Worm (Caenorhabditis elegans) whole organism, late embryonic: ENCODE data around the gene lgc-43.

Source experiments
- C08G9.2 ChIP-seq: sonication (generic microtip); optimal IDR thresholded peaks from 2 replicates; lab custom pipeline; 2016; ENCODE audit warnings: mild to moderate bottlenecking, missing genetic modification characterization, moderate library complexity, missing compliant biosample characterization
- C38D4.7 ChIP-seq: fragments of 200-800 bp; sonication (Bioruptor generic); optimal IDR thresholded peaks from 2 replicates; lab custom pipeline; 2018; ENCODE audit warnings: mild to moderate bottlenecking, missing genetic modification characterization, moderate library complexity, missing compliant biosample characterization
- F13H6.1 ChIP-seq: sonication (generic microtip); optimal IDR thresholded peaks from 2 replicates; lab custom pipeline; 2016; ENCODE audit warnings: missing genetic modification characterization, missing compliant biosample characterization
- K02D7.2 ChIP-seq: sonication (generic microtip); optimal IDR thresholded peaks from 2 replicates; lab custom pipeline; 2017; ENCODE audit warnings: mild to moderate bottlenecking, missing genetic modification characterization, missing compliant biosample characterization
- T23F11.4 ChIP-seq: fragments of 200-800 bp; sonication (Bioruptor generic); optimal IDR thresholded peaks from 2 replicates; lab custom pipeline; 2018; ENCODE audit warnings: mild to moderate bottlenecking, missing genetic modification characterization, missing compliant biosample characterization
- Y22D7AL.16 ChIP-seq: sonication (generic microtip); optimal IDR thresholded peaks from 2 replicates; lab custom pipeline; 2016; ENCODE audit warnings: missing genetic modification characterization, missing compliant biosample characterization
- ahr-1 ChIP-seq: sonication (generic microtip); optimal IDR thresholded peaks from 2 replicates; lab custom pipeline; 2016; ENCODE audit warnings: missing genetic modification characterization, missing compliant biosample characterization
- ama-1 ChIP-seq: fragments of 150-350 bp; optimal IDR thresholded peaks from 2 replicates; lab custom pipeline; 2014
- ceh-14 ChIP-seq: sonication (generic microtip); optimal IDR thresholded peaks from 2 replicates; lab custom pipeline; 2016; ENCODE audit warnings: missing genotype, missing genetic modification characterization, missing compliant biosample characterization
- ceh-18 ChIP-seq: sonication (generic microtip); optimal IDR thresholded peaks from 2 replicates; lab custom pipeline; 2016; ENCODE audit warnings: missing genetic modification characterization, missing compliant biosample characterization
- ceh-19 ChIP-seq: fragments of 200-800 bp; sonication (Bioruptor generic); optimal IDR thresholded peaks from 2 replicates; lab custom pipeline; 2018; ENCODE audit warnings: mild to moderate bottlenecking, missing genetic modification characterization, missing compliant biosample characterization
- ceh-22 ChIP-seq: sonication (generic microtip); optimal IDR thresholded peaks from 2 replicates; lab custom pipeline; 2017; ENCODE audit warnings: missing biosample characterization, missing genetic modification characterization
- ceh-30 ChIP-seq: fragments of 150-350 bp; optimal IDR thresholded peaks from 2 replicates; lab custom pipeline; 2014; ENCODE audit warnings: missing biosample characterization, missing genetic modification characterization
- ceh-31 ChIP-seq: sonication (generic microtip); optimal IDR thresholded peaks from 2 replicates; lab custom pipeline; 2016; ENCODE audit warnings: missing genetic modification characterization, missing compliant biosample characterization
- ceh-34 ChIP-seq: sonication (generic microtip); optimal IDR thresholded peaks from 2 replicates; lab custom pipeline; 2016; ENCODE audit warnings: mild to moderate bottlenecking, missing genetic modification characterization, missing compliant biosample characterization
- ceh-45 ChIP-seq: fragments of 200-800 bp; sonication (Bioruptor generic); IDR thresholded peaks from 2 replicates; pipeline ENCODE4 v1.3.6; 2022; ENCODE audit warnings: missing genetic modification reagents, missing genetic modification characterization, missing compliant biosample characterization
- ceh-48 ChIP-seq: sonication (generic microtip); optimal IDR thresholded peaks from 2 replicates; lab custom pipeline; 2016; ENCODE audit warnings: missing genetic modification characterization, inconsistent platforms, missing compliant biosample characterization
- ceh-6 ChIP-seq: fragments of 200-800 bp; sonication (Bioruptor generic); optimal IDR thresholded peaks from 2 replicates; lab custom pipeline; 2018; ENCODE audit warnings: mild to moderate bottlenecking, missing genetic modification characterization, missing compliant biosample characterization
- ceh-9 ChIP-seq: sonication (generic microtip); optimal IDR thresholded peaks from 2 replicates; lab custom pipeline; 2016; ENCODE audit warnings: mild to moderate bottlenecking, missing genetic modification characterization, inconsistent platforms, missing compliant biosample characterization
- dmd-4 ChIP-seq: sonication (generic microtip); optimal IDR thresholded peaks from 2 replicates; lab custom pipeline; 2016; ENCODE audit warnings: borderline replicate concordance, missing genetic modification characterization, missing compliant biosample characterization
- dve-1 ChIP-seq: sonication (generic microtip); optimal IDR thresholded peaks from 2 replicates; lab custom pipeline; 2017; ENCODE audit warnings: antibody characterized with exemption, mild to moderate bottlenecking, missing genetic modification characterization, missing compliant biosample characterization
- elt-2 ChIP-seq: sonication (generic microtip); optimal IDR thresholded peaks from 2 replicates; lab custom pipeline; 2016; ENCODE audit warnings: missing genetic modification reagents, missing genetic modification characterization, missing compliant biosample characterization
- elt-4 ChIP-seq: sonication (generic microtip); optimal IDR thresholded peaks from 2 replicates; lab custom pipeline; 2016; ENCODE audit warnings: missing genetic modification characterization, missing compliant biosample characterization
- ets-4 ChIP-seq: sonication (generic microtip); optimal IDR thresholded peaks from 2 replicates; lab custom pipeline; 2016; ENCODE audit warnings: missing genetic modification characterization, missing compliant biosample characterization
- fax-1 ChIP-seq: sonication (generic microtip); optimal IDR thresholded peaks from 2 replicates; lab custom pipeline; 2016; ENCODE audit warnings: missing genotype, missing genetic modification characterization, missing compliant biosample characterization
- fkh-10 ChIP-seq: fragments of 150-350 bp; optimal IDR thresholded peaks from 2 replicates; lab custom pipeline; 2014; ENCODE audit warnings: missing biosample characterization, missing genetic modification reagents, missing genetic modification characterization
- fkh-6 ChIP-seq: sonication (generic microtip); optimal IDR thresholded peaks from 2 replicates; lab custom pipeline; 2016; ENCODE audit warnings: missing genetic modification characterization, missing compliant biosample characterization
- hlh-15 ChIP-seq: sonication (generic microtip); optimal IDR thresholded peaks from 2 replicates; lab custom pipeline; 2016; ENCODE audit warnings: missing genetic modification characterization, missing compliant biosample characterization
- hlh-8 ChIP-seq: sonication (generic microtip); optimal IDR thresholded peaks from 2 replicates; lab custom pipeline; 2016; ENCODE audit warnings: missing genotype, missing genetic modification characterization, missing compliant biosample characterization
- npax-4 ChIP-seq: sonication (generic microtip); optimal IDR thresholded peaks from 2 replicates; lab custom pipeline; 2016; ENCODE audit warnings: missing genetic modification characterization, missing compliant biosample characterization
- odd-2 ChIP-seq: sonication (generic microtip); optimal IDR thresholded peaks from 2 replicates; lab custom pipeline; 2017; ENCODE audit warnings: antibody characterized with exemption, mild to moderate bottlenecking, missing genetic modification characterization, missing compliant biosample characterization
- pat-9 ChIP-seq: fragments of 200-800 bp; sonication (Bioruptor generic); optimal IDR thresholded peaks from 2 replicates; lab custom pipeline; 2018; ENCODE audit warnings: mild to moderate bottlenecking, missing genetic modification characterization, moderate library complexity, missing compliant biosample characterization
- pha-2 ChIP-seq: sonication (generic microtip); optimal IDR thresholded peaks from 2 replicates; lab custom pipeline; 2017; ENCODE audit warnings: mild to moderate bottlenecking, missing genetic modification characterization, missing compliant biosample characterization
- pqm-1 ChIP-seq: sonication (generic microtip); optimal IDR thresholded peaks from 2 replicates; lab custom pipeline; 2016; ENCODE audit warnings: missing genetic modification characterization, missing compliant biosample characterization
- pros-1 ChIP-seq: fragments of 150-350 bp; optimal IDR thresholded peaks from 2 replicates; lab custom pipeline; 2014; ENCODE audit warnings: missing biosample characterization, missing genetic modification reagents, missing genetic modification characterization
- ref-2 ChIP-seq: sonication (generic microtip); optimal IDR thresholded peaks from 2 replicates; lab custom pipeline; 2016; ENCODE audit warnings: missing genetic modification characterization, missing compliant biosample characterization
- rnt-1 ChIP-seq: sonication (generic microtip); optimal IDR thresholded peaks from 2 replicates; lab custom pipeline; 2016; ENCODE audit warnings: missing genetic modification characterization, missing compliant biosample characterization
- sdc-2 ChIP-seq: sonication (generic microtip); optimal IDR thresholded peaks from 2 replicates; lab custom pipeline; 2016; ENCODE audit warnings: missing genotype, missing genetic modification characterization, missing compliant biosample characterization
- unc-42 ChIP-seq: sonication (generic microtip); optimal IDR thresholded peaks from 2 replicates; lab custom pipeline; 2016; ENCODE audit warnings: missing genotype, missing genetic modification characterization, missing compliant biosample characterization
- unc-55 ChIP-seq: sonication (generic microtip); optimal IDR thresholded peaks from 2 replicates; lab custom pipeline; 2017; ENCODE audit warnings: missing biosample characterization, missing genetic modification reagents, missing genetic modification characterization
- unc-86 ChIP-seq: sonication (generic microtip); optimal IDR thresholded peaks from 2 replicates; lab custom pipeline; 2016; ENCODE audit warnings: missing genetic modification characterization, missing compliant biosample characterization
- ztf-16 ChIP-seq: sonication (generic microtip); optimal IDR thresholded peaks from 2 replicates; lab custom pipeline; 2017; ENCODE audit warnings: missing genetic modification characterization, missing compliant biosample characterization

lgc-43 gene

ce11 chrIV:10596505-10596904 lies 18.0 kb downstream of the lgc-43 start, which contains the start of gene C43F9.11:
C43F9.11 (plus strand) TSS chrIV:10596805.
- TF ChIP-seq pat-9 (no peak), pros-1 (tag; lab: Kevin White, UChicago) (no peak), Y22D7AL.16 (tag; lab: Kevin White, UChicago) (no peak), odd-2 (no peak), fkh-10 (GFP tag; lab: Kevin White, UChicago) (no peak), elt-2 (tag; lab: Kevin White, UChicago) (no peak), T23F11.4 (GFP tag; lab: Kevin White, UChicago) (no peak), elt-4 (no peak), fax-1 (tag; lab: Kevin White, UChicago) (no peak), sdc-2 (tag; lab: Kevin White, UChicago) (no peak), ama-1 (no peak), ceh-22 (tag; lab: Kevin White, UChicago) (no peak), unc-86 (tag; lab: Kevin White, UChicago) (no peak), fkh-6 (tag; lab: Kevin White, UChicago) (no peak), rnt-1 (tag; lab: Kevin White, UChicago) (no peak), ceh-14 (tag; lab: Kevin White, UChicago) (no peak), dmd-4 (tag; lab: Kevin White, UChicago) (no peak), ceh-31 (tag; lab: Kevin White, UChicago) (no peak), ceh-30 (tag; lab: Kevin White, UChicago) (no peak)

- TF ChIP-seq ceh-18 (tag; lab: Kevin White, UChicago): no peak
- no peak for TF ChIP-seq ceh-22 (tag; lab: Kevin White, UChicago)
- TF ChIP-seq ets-4 (tag; lab: Kevin White, UChicago): no peak
- no peak for TF ChIP-seq ceh-9 (tag; lab: Kevin White, UChicago)
- TF ChIP-seq ceh-30 (tag; lab: Kevin White, UChicago): no peak
- no peak for TF ChIP-seq elt-2 (tag; lab: Kevin White, UChicago)
- no peak for TF ChIP-seq dve-1
- TF ChIP-seq ceh-14 (tag; lab: Kevin White, UChicago): no peak
- no peak for TF ChIP-seq ceh-45 (GFP tag; lab: Robert Waterston, UW)
- TF ChIP-seq ceh-6 (GFP tag; lab: Kevin White, UChicago): no peak
- no peak for TF ChIP-seq npax-4 (tag; lab: Kevin White, UChicago)
- no peak for TF ChIP-seq hlh-8
- no peak for TF ChIP-seq ahr-1
- no peak for TF ChIP-seq C08G9.2 (tag; lab: Kevin White, UChicago)
- TF ChIP-seq dmd-4 (tag; lab: Kevin White, UChicago): no peak
Measured at ce11 chrIV:10599983-10600382, 21.5 kb downstream of the lgc-43 start, which contains the start of gene R09H10.1. R09H10.1 (plus strand) TSS chrIV:10600283.

- no peak for TF ChIP-seq pqm-1
- no peak for TF ChIP-seq F13H6.1
- TF ChIP-seq pha-2 (tag; lab: Kevin White, UChicago): no peak
- TF ChIP-seq ceh-34 (tag; lab: Kevin White, UChicago): no peak
- no peak for TF ChIP-seq ceh-19 (GFP tag; lab: Kevin White, UChicago)
- TF ChIP-seq unc-55 (GFP tag; lab: Kevin White, UChicago): no peak
- TF ChIP-seq ztf-16: no peak
- TF ChIP-seq ref-2 (tag; lab: Kevin White, UChicago): no peak
- no peak for TF ChIP-seq unc-42 (tag; lab: Kevin White, UChicago)
- TF ChIP-seq K02D7.2: no peak
- no peak for TF ChIP-seq dve-1
- no peak for TF ChIP-seq hlh-15 (tag; lab: Kevin White, UChicago)
- TF ChIP-seq ceh-48 (tag; lab: Kevin White, UChicago): no peak
- TF ChIP-seq unc-86 (tag; lab: Kevin White, UChicago): no peak
- TF ChIP-seq C38D4.7 (GFP tag; lab: Kevin White, UChicago): no peak
- TF ChIP-seq pros-1 (tag; lab: Kevin White, UChicago): no peak
Measured at ce11 chrIV:10602644-10603043, 24.2 kb downstream of the lgc-43 start, which contains the start of gene R09H10.2. R09H10.2 (plus strand) TSS chrIV:10602944.
